Worm (Caenorhabditis elegans): ENCODE results near the gene Y116A8A.150.

DNA sequence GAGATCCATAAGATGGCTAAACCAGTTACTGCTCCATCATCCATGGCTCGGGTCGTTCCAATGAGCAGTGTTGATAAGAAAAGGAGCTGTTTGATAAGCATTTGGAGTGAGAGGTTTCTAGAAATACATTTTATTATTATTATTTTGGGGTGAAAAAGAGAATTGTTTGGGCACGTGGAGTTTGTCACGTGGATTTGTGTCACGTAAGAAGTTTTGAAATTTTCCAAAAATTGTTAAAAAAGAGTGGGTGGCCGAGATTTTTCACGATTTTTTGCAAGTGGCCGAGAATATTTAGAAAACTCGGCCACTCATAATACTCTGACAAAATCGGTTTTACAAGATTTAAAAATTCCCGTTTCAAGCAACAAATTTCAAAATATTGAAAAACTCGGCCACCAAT is 26.1 kb upstream of the Y116A8A.150 start, which contains the start of gene T06A10.106:
- TF ChIP-seq him-1 (tag; optimal IDR thresholded peaks at IDR 0.05), result no peak
- TF ChIP-seq dao-5 (tag; optimal IDR thresholded peaks at IDR 0.05), result no peak
- TF ChIP-seq W03F9.2 (tag; optimal IDR thresholded peaks at IDR 0.05), result no peak
